Fruit fly (Drosophila melanogaster) whole organism, embryonic: Measurements from ENCODE around the gene Nph.
A peak's percentile ranks its signal among the peaks of the same experiment; 100 is the strongest.

ENCODE experiments used
- ATbp ChIP-seq: fragments of 200-800 bp; sonication (Bioruptor generic); optimal IDR thresholded peaks from 2 replicates; lab custom pipeline; 2017; ENCODE audit warnings: missing biosample characterization, mild to moderate bottlenecking, missing genetic modification characterization, missing genetic modification reagents
- Atf6 ChIP-seq: fragments of 200-800 bp; sonication (Bioruptor generic); IDR thresholded peaks from 2 replicates; pipeline ENCODE4 v1.3.6; 2022; ENCODE audit warnings: missing biosample characterization, missing genetic modification characterization
- Awh ChIP-seq: fragments of 200-800 bp; sonication (Bioruptor generic); IDR thresholded peaks from 2 replicates; pipeline ENCODE4, ENCODE4 v1.3.6; 2022; ENCODE audit warnings: missing biosample characterization, missing genetic modification characterization
- Bgb ChIP-seq: fragments of 200-800 bp; sonication (Bioruptor generic); IDR thresholded peaks from 2 replicates; pipeline ENCODE4 v1.3.6; 2022; ENCODE audit warnings: missing biosample characterization, missing genetic modification characterization; ENCODE audit not compliant: partially characterized antibody
- CG10267 ChIP-seq: fragments of 200-800 bp; sonication (Bioruptor generic); optimal IDR thresholded peaks from 2 replicates; lab custom pipeline; 2018; ENCODE audit warnings: missing biosample characterization, mild to moderate bottlenecking, missing genetic modification characterization, moderate library complexity
- CG10274 ChIP-seq: fragments of 200-800 bp; sonication (Bioruptor generic); optimal IDR thresholded peaks from 3 replicates; lab custom pipeline; 2017; ENCODE audit warnings: missing biosample characterization, mild to moderate bottlenecking, missing genetic modification characterization
- CG10654 ChIP-seq: fragments of 200-800 bp; sonication (Bioruptor generic); optimal IDR thresholded peaks from 2 replicates; lab custom pipeline; 2016; ENCODE audit warnings: missing biosample characterization, missing genetic modification characterization
- CG11247 ChIP-seq: fragments of 200-800 bp; sonication (Bioruptor generic); IDR thresholded peaks from 2 replicates; pipeline ENCODE4 v1.3.6; 2022; ENCODE audit warnings: missing biosample characterization, missing genetic modification characterization
- CG15601 ChIP-seq: fragments of 200-800 bp; sonication (Bioruptor generic); optimal IDR thresholded peaks from 3 replicates; lab custom pipeline; 2019; ENCODE audit warnings: missing biosample characterization, mild to moderate bottlenecking, missing genetic modification characterization, moderate library complexity
- CG17612 ChIP-seq: fragments of 200-800 bp; sonication (Bioruptor generic); IDR thresholded peaks from 2 replicates; pipeline ENCODE4 v1.3.6; 2022; ENCODE audit warnings: missing biosample characterization, missing genetic modification characterization
- CG17829 ChIP-seq: fragments of 200-800 bp; optimal IDR thresholded peaks from 2 replicates; lab custom pipeline; 2019; ENCODE audit warnings: missing biosample characterization, mild to moderate bottlenecking, missing genetic modification characterization, moderate library complexity
- CG1792 ChIP-seq: fragments of 200-800 bp; sonication (Bioruptor generic); optimal IDR thresholded peaks from 2 replicates; lab custom pipeline; 2016; ENCODE audit warnings: missing biosample characterization, missing genetic modification characterization
- CG2202 ChIP-seq: fragments of 200-800 bp; sonication (Bioruptor generic); optimal IDR thresholded peaks from 2 replicates; lab custom pipeline; 2018; ENCODE audit warnings: missing biosample characterization, mild to moderate bottlenecking, missing genetic modification characterization
- CG30020 ChIP-seq: fragments of 200-800 bp; optimal IDR thresholded peaks from 2 replicates; lab custom pipeline; 2019; ENCODE audit warnings: missing biosample characterization, mild to moderate bottlenecking, missing genetic modification characterization, moderate library complexity
- CG3065 ChIP-seq: fragments of 200-800 bp; sonication (Bioruptor generic); optimal IDR thresholded peaks from 2 replicates; lab custom pipeline; 2016; ENCODE audit warnings: missing biosample characterization, missing genetic modification characterization
- CG31365 ChIP-seq: fragments of 200-800 bp; sonication (Bioruptor generic); optimal IDR thresholded peaks from 2 replicates; lab custom pipeline; 2018; ENCODE audit warnings: missing biosample characterization, mild to moderate bottlenecking, missing genetic modification characterization
- CG34376 ChIP-seq: fragments of 200-800 bp; sonication (Bioruptor generic); optimal IDR thresholded peaks from 2 replicates; lab custom pipeline; 2018; ENCODE audit warnings: missing biosample characterization, mild to moderate bottlenecking, missing genetic modification characterization
- CG34422 ChIP-seq: fragments of 200-800 bp; sonication (Bioruptor generic); IDR thresholded peaks from 3 replicates; pipeline ENCODE4 v1.3.6; 2022; ENCODE audit warnings: missing biosample characterization, missing genetic modification characterization
- CG4328 ChIP-seq: fragments of 200-800 bp; sonication (Bioruptor generic); optimal IDR thresholded peaks from 3 replicates; lab custom pipeline; 2017; ENCODE audit warnings: missing biosample characterization, missing genetic modification reagents, missing genetic modification characterization
- CG6791 ChIP-seq: fragments of 200-800 bp; sonication (Bioruptor generic); IDR thresholded peaks from 3 replicates; pipeline ENCODE4 v1.3.6; 2022; ENCODE audit warnings: missing biosample characterization, missing genetic modification characterization; ENCODE audit not compliant: partially characterized antibody
- CG9609 ChIP-seq: fragments of 200-800 bp; sonication (Bioruptor generic); optimal IDR thresholded peaks from 3 replicates; lab custom pipeline; 2016; ENCODE audit warnings: missing biosample characterization, missing genetic modification characterization
- CTCF ChIP-seq: fragments of 200-800 bp; sonication (Bioruptor generic); optimal IDR thresholded peaks from 2 replicates; lab custom pipeline; 2017; ENCODE audit warnings: missing biosample characterization, mild to moderate bottlenecking, missing genetic modification characterization, moderate library complexity
- Dip3 ChIP-seq: fragments of 200-800 bp; sonication (Bioruptor generic); optimal IDR thresholded peaks from 3 replicates; lab custom pipeline; 2016; ENCODE audit warnings: missing biosample characterization, missing genetic modification characterization
- Doc2 ChIP-seq: fragments of 200-800 bp; sonication (Bioruptor generic); IDR thresholded peaks from 2 replicates; pipeline ENCODE4 v1.3.6; 2022; ENCODE audit warnings: missing biosample characterization, missing genetic modification characterization
- Dp ChIP-seq: fragments of 200-800 bp; sonication (Bioruptor generic); optimal IDR thresholded peaks from 2 replicates; lab custom pipeline; 2018; ENCODE audit warnings: missing biosample characterization, mild to moderate bottlenecking, missing genetic modification characterization, moderate library complexity
- GATAe ChIP-seq: fragments of 200-800 bp; sonication (Bioruptor generic); conservative IDR thresholded peaks from 2 replicates; pipeline ENCODE4 v1.3.6; 2022; ENCODE audit warnings: missing biosample characterization, missing genetic modification characterization
- H15 ChIP-seq: fragments of 200-800 bp; sonication (Bioruptor generic); IDR thresholded peaks from 3 replicates; pipeline ENCODE4 v1.3.6; 2022; ENCODE audit warnings: missing biosample characterization, missing genetic modification characterization
- Kr ChIP-seq: fragments of 200-800 bp; sonication (Bioruptor generic); optimal IDR thresholded peaks from 2 replicates; lab custom pipeline; 2017; ENCODE audit warnings: missing biosample characterization, mild to moderate bottlenecking, missing genetic modification characterization
- Lhr ChIP-seq: fragments of 200-800 bp; sonication (Bioruptor generic); optimal IDR thresholded peaks from 3 replicates; lab custom pipeline; 2017; ENCODE audit warnings: mild to moderate bottlenecking, missing biosample characterization, missing genetic modification reagents, missing genetic modification characterization
- Mad ChIP-seq: fragments of 200-800 bp; sonication (Bioruptor generic); optimal IDR thresholded peaks from 2 replicates; lab custom pipeline; 2016; ENCODE audit warnings: missing biosample characterization, missing genetic modification characterization
- NK7.1 ChIP-seq: fragments of 200-800 bp; sonication (Bioruptor generic); optimal IDR thresholded peaks from 3 replicates; lab custom pipeline; 2016; ENCODE audit warnings: missing biosample characterization, missing genetic modification characterization
- Neu2 ChIP-seq: fragments of 200-800 bp; sonication (Bioruptor generic); optimal IDR thresholded peaks from 3 replicates; lab custom pipeline; 2016; ENCODE audit warnings: missing biosample characterization, missing genetic modification characterization, borderline replicate concordance
- NfI ChIP-seq: fragments of 200-800 bp; sonication (Bioruptor generic); optimal IDR thresholded peaks from 3 replicates; lab custom pipeline; 2018; ENCODE audit warnings: missing biosample characterization, mild to moderate bottlenecking, missing genetic modification characterization, moderate library complexity
- Taf1 ChIP-seq: fragments of 200-800 bp; sonication (Bioruptor generic); IDR thresholded peaks from 2 replicates; pipeline ENCODE4 v1.3.6; 2022; ENCODE audit warnings: missing biosample characterization, missing genetic modification characterization
- Xrp1 ChIP-seq: fragments of 200-800 bp; sonication (Bioruptor generic); IDR thresholded peaks from 2 replicates; pipeline ENCODE4 v1.3.6; 2022; ENCODE audit warnings: missing biosample characterization, missing genetic modification characterization
- ac ChIP-seq: fragments of 200-800 bp; sonication (Bioruptor generic); optimal IDR thresholded peaks from 3 replicates; lab custom pipeline; 2017; ENCODE audit warnings: missing biosample characterization, mild to moderate bottlenecking, missing genetic modification characterization
- ase ChIP-seq: fragments of 200-800 bp; sonication (Bioruptor generic); IDR thresholded peaks from 3 replicates; pipeline ENCODE4 v1.3.6; 2022; ENCODE audit warnings: missing biosample characterization, missing genetic modification characterization
- az2 ChIP-seq: fragments of 200-800 bp; sonication (Bioruptor generic); optimal IDR thresholded peaks from 3 replicates; lab custom pipeline; 2016; ENCODE audit warnings: missing biosample characterization, missing genetic modification characterization
- dysf ChIP-seq: fragments of 200-800 bp; sonication (Bioruptor generic); IDR thresholded peaks from 3 replicates; pipeline ENCODE4 v1.3.6; 2022; ENCODE audit warnings: missing biosample characterization, missing genetic modification characterization
- emc ChIP-seq: fragments of 200-800 bp; sonication (Bioruptor generic); optimal IDR thresholded peaks from 2 replicates; lab custom pipeline; 2016; ENCODE audit warnings: missing biosample characterization, missing genetic modification characterization
- ewg ChIP-seq: fragments of 200-800 bp; sonication (Bioruptor generic); optimal IDR thresholded peaks from 3 replicates; lab custom pipeline; 2017; ENCODE audit warnings: mild to moderate bottlenecking, missing biosample characterization, missing genetic modification reagents, missing genetic modification characterization
- exex ChIP-seq: fragments of 200-800 bp; sonication (Bioruptor generic); optimal IDR thresholded peaks from 4 replicates; lab custom pipeline; 2018; ENCODE audit warnings: missing biosample characterization, mild to moderate bottlenecking, missing genetic modification characterization, moderate library complexity
- gce ChIP-seq: fragments of 200-800 bp; sonication (Bioruptor generic); IDR thresholded peaks from 3 replicates; pipeline ENCODE4 v1.3.6; 2022; ENCODE audit warnings: missing biosample characterization, missing genetic modification characterization
- hb ChIP-seq: fragments of 200-800 bp; sonication (Bioruptor generic); IDR thresholded peaks from 3 replicates; pipeline ENCODE4 v1.3.6; 2022; ENCODE audit warnings: missing biosample characterization, missing genetic modification characterization; ENCODE audit not compliant: partially characterized antibody
- lov ChIP-seq, 2 experiments: fragments of 200-800 bp in 1 of 2; fragments of >200 bp in 1 of 2; sonication (Bioruptor generic) in 1 of 2; IDR thresholded peaks in 1 of 2; optimal IDR thresholded peaks in 1 of 2; 2 replicates in 1 of 2; 3 replicates in 1 of 2; pipeline versions ENCODE4 v1.3.6 to Lab custom; 2017 to 2022; ENCODE audit warnings: missing biosample characterization in 1 of 2, missing genetic modification characterization in 1 of 2
- pfk ChIP-seq: fragments of 200-800 bp; sonication (Bioruptor generic); optimal IDR thresholded peaks from 2 replicates; lab custom pipeline; 2018; ENCODE audit warnings: missing biosample characterization, mild to moderate bottlenecking, missing genetic modification characterization, moderate library complexity
- phol ChIP-seq: fragments of 200-800 bp; sonication (Bioruptor generic); optimal IDR thresholded peaks from 3 replicates; lab custom pipeline; 2018; ENCODE audit warnings: missing biosample characterization, mild to moderate bottlenecking, missing genetic modification characterization, moderate library complexity
- so ChIP-seq: fragments of 200-800 bp; sonication (Bioruptor generic); IDR thresholded peaks from 3 replicates; pipeline ENCODE4 v1.3.6; 2022; ENCODE audit warnings: missing biosample characterization, missing genetic modification characterization
- sug ChIP-seq: fragments of 200-800 bp; optimal IDR thresholded peaks from 2 replicates; lab custom pipeline; 2019; ENCODE audit warnings: missing biosample characterization, mild to moderate bottlenecking, missing genetic modification characterization, moderate library complexity
- tio ChIP-seq: fragments of 200-800 bp; sonication (Bioruptor generic); optimal IDR thresholded peaks from 2 replicates; lab custom pipeline; 2017; ENCODE audit warnings: missing biosample characterization, missing genetic modification characterization, inconsistent platforms

Gene Nph

DNA sequence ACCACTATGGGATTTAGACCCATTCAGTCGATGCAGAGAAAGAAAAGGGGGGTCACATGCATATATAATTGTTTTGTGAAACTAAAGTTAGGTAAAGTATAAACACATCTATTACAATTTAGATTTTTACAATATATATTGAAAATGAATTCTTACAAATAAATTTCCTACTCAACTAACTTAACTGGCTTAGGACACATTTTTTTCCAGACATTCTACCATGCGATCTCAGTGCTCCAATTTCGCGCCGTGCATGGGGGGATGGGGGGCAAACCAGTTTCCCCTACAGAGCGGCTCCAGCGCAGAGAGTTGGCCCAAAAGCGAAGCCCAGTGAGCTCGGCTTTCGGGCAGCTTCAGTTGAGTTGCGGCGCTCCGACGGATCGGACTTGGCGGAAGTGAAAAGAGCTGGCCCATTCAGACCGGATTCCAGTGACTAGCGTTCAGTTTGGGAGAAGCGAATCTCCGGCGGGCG lies 21.6 kb downstream of the Nph start, which contains the start of gene CG7896 (continued):
- peak; percentile 21 for TF ChIP-seq CG34376 (GFP tag; lab: Kevin White, UChicago)
- TF ChIP-seq CG9609 (GFP tag; lab: Kevin White, UChicago), result no peak
- no peak for TF ChIP-seq pfk
- TF ChIP-seq Lhr (GFP tag; lab: Kevin White, UChicago), result no peak
- TF ChIP-seq GATAe, result peak; percentile 37
- TF ChIP-seq dysf (GFP tag; lab: Robert Waterston, UW), result peak; percentile 92
- no peak for TF ChIP-seq Mad
- peak; percentile 8 for TF ChIP-seq CG10274
- no peak for TF ChIP-seq Neu2 (GFP tag; lab: Kevin White, UChicago)
- TF ChIP-seq Taf1 (GFP tag; lab: Robert Waterston, UW), result peak; percentile 71
- TF ChIP-seq Dp (GFP tag; lab: Kevin White, UChicago), result no peak
- no peak for TF ChIP-seq Bgb (GFP tag; lab: Robert Waterston, UW)
- peak; percentile 71; the same call in 2 of the 3 replicates for TF ChIP-seq CG34422 (GFP tag; lab: Robert Waterston, UW)
- peak; percentile 63 for TF ChIP-seq phol (tag; lab: Kevin White, UChicago)
- no peak for TF ChIP-seq CG30020 (tag; lab: Kevin White, UChicago)
- peak; percentile 77; the same call in 2 of the 3 replicates for TF ChIP-seq so
- TF ChIP-seq Xrp1 (GFP tag; lab: Robert Waterston, UW), result peak; percentile 90
- TF ChIP-seq ac (GFP tag; lab: Kevin White, UChicago), result no peak
- peak; percentile 80 for TF ChIP-seq Atf6
- peak; percentile 62 for TF ChIP-seq CG15601 (tag; lab: Kevin White, UChicago)
- TF ChIP-seq Awh, result peak; percentile 66
- TF ChIP-seq CG2202 (tag; lab: Kevin White, UChicago), result peak; percentile 25
- peak; percentile 69; the same call in 1 of the 3 replicates for TF ChIP-seq gce (GFP tag; lab: Robert Waterston, UW)
- 0 out of 3 replicates have a peak, but pooled peaks have one; percentile 27 for TF ChIP-seq CG6791 (GFP tag; lab: Robert Waterston, UW)
- peak; percentile 69 for TF ChIP-seq az2 (GFP tag; lab: Kevin White, UChicago)
- peak; percentile 13 for TF ChIP-seq exex (tag; lab: Kevin White, UChicago)
- TF ChIP-seq CG4328 (GFP tag; lab: Kevin White, UChicago), result peak; percentile 43
- peak; percentile 39 for TF ChIP-seq ewg (GFP tag; lab: Kevin White, UChicago)
- peak; percentile 67 for TF ChIP-seq CG17612 (GFP tag; lab: Robert Waterston, UW)
- TF ChIP-seq CG10267, result peak; percentile 55
- TF ChIP-seq CG17829 (tag; lab: Kevin White, UChicago), result peak; percentile 86
- no peak for TF ChIP-seq CG31365 (tag; lab: Kevin White, UChicago)
- TF ChIP-seq sug (tag; lab: Kevin White, UChicago), result peak; percentile 53
- TF ChIP-seq tio (GFP tag; lab: Kevin White, UChicago), result peak; percentile 57
- TF ChIP-seq CG1792 (GFP tag; lab: Kevin White, UChicago), result no peak
- 0 out of 2 replicates have a peak, but pooled peaks have one; percentile 5 for TF ChIP-seq Doc2
- TF ChIP-seq hb (GFP tag; lab: Robert Waterston, UW), result no peak
- TF ChIP-seq ase (GFP tag; lab: Robert Waterston, UW), result peak; percentile 53; the same call in 1 of the 3 replicates
- TF ChIP-seq NfI (GFP tag; lab: Kevin White, UChicago), result peak; percentile 53
- TF ChIP-seq CG10654 (GFP tag; lab: Kevin White, UChicago), result no peak
- TF ChIP-seq NK7.1 (GFP tag; lab: Kevin White, UChicago), result no peak
- no peak for TF ChIP-seq CG3065 (GFP tag; lab: Kevin White, UChicago)
- TF ChIP-seq emc (GFP tag; lab: Kevin White, UChicago), result no peak
- TF ChIP-seq ATbp, result peak; percentile 47
- TF ChIP-seq lov (optimal IDR thresholded peaks at IDR 0.05; lab: Kevin White, UChicago), result no peak
- 0 out of 3 replicates have a peak, but pooled peaks have one; percentile 61 for TF ChIP-seq lov (GFP tag; IDR thresholded peaks at IDR 0.05; lab: Robert Waterston, UW)
- TF ChIP-seq H15 (GFP tag; lab: Robert Waterston, UW), result peak; percentile 55
- TF ChIP-seq Dip3 (GFP tag; lab: Kevin White, UChicago), result peak; percentile 6
- TF ChIP-seq CG11247 (GFP tag; lab: Robert Waterston, UW), result peak; percentile 60; the same call in 1 of the 2 replicates
- TF ChIP-seq Kr (GFP tag; lab: Kevin White, UChicago), result no peak
- TF ChIP-seq CTCF (GFP tag; lab: Kevin White, UChicago), result no peak
